Worm (Caenorhabditis elegans) whole organism, mixed stage, embryonic: ENCODE data around the gene aptf-1.

Experiments
- blmp-1 ChIP-seq: fragments of 150-350 bp; optimal IDR thresholded peaks from 2 replicates; lab custom pipeline; 2014; ENCODE audit warnings: missing biosample characterization, missing genetic modification characterization
- ceh-39 ChIP-seq: fragments of 150-350 bp; optimal IDR thresholded peaks from 2 replicates; lab custom pipeline; 2014; ENCODE audit warnings: missing biosample characterization, missing genetic modification characterization
- ceh-43 ChIP-seq: fragments of 200-800 bp; sonication (Bioruptor generic); optimal IDR thresholded peaks from 2 replicates; lab custom pipeline; 2018; ENCODE audit warnings: mild to moderate bottlenecking, missing genetic modification characterization, moderate library complexity, missing compliant biosample characterization
- elt-1 ChIP-seq: sonication (generic microtip); optimal IDR thresholded peaks from 2 replicates; lab custom pipeline; 2017; ENCODE audit warnings: missing genetic modification characterization, mild to moderate bottlenecking, missing compliant biosample characterization, antibody characterized with exemption, moderate library complexity, borderline replicate concordance; ENCODE audit not compliant: insufficient read depth
- snpc-4 ChIP-seq: fragments of 150-350 bp; optimal IDR thresholded peaks from 2 replicates; lab custom pipeline; 2014; ENCODE audit warnings: missing biosample characterization, missing genetic modification characterization

DNA sequence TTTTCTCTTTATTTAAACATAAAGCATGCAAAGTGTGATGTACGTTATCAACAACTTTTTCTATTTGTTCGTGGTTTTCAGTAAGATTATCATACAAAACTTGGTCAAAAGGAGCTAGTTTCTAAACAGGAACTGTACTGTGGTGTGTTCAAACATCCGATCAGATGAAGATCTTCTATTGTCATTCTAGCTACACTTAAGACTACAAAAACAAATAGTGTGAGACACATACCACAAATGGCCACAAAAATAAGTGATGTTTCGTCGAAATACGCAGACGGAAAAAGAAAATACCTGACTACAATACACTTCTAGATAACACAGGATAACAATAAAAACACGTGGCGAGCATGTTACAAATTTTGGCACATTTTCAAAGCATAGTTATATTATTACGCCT, 6.1 kb upstream of the aptf-1 start:
- TF ChIP-seq snpc-4 (tag; lab: Kevin White, UChicago), result no peak
- no peak for TF ChIP-seq elt-1
- no peak for TF ChIP-seq blmp-1
- no peak for TF ChIP-seq ceh-43 (GFP tag; lab: Kevin White, UChicago)
- no peak for TF ChIP-seq ceh-39 (tag; lab: Kevin White, UChicago)
